Worm (Caenorhabditis elegans) whole organism, young adult: ENCODE measurements around the gene C29F9.6.

ENCODE experiments used
- atf-7 ChIP-seq: sonication (generic microtip); optimal IDR thresholded peaks from 2 replicates; lab custom pipeline; 2017; ENCODE audit warnings: mild to moderate bottlenecking, missing genetic modification characterization, missing compliant biosample characterization
- attf-5 ChIP-seq: fragments of 200-800 bp; sonication (Bioruptor generic); optimal IDR thresholded peaks from 2 replicates; lab custom pipeline; 2018; ENCODE audit warnings: mild to moderate bottlenecking, missing genetic modification characterization, missing compliant biosample characterization
- egl-18 ChIP-seq: fragments of 200-800 bp; sonication (Bioruptor generic); IDR thresholded peaks from 2 replicates; pipeline ENCODE4 v1.3.6; 2022; ENCODE audit warnings: missing genetic modification reagents, missing genetic modification characterization, missing compliant biosample characterization
- egl-44 ChIP-seq: fragments of 200-800 bp; sonication (Bioruptor generic); IDR thresholded peaks from 2 replicates; pipeline ENCODE4 v1.3.6; 2022; ENCODE audit warnings: missing genetic modification reagents, missing genetic modification characterization, missing compliant biosample characterization
- ets-4 ChIP-seq: fragments of 200-800 bp; sonication (Bioruptor generic); optimal IDR thresholded peaks from 2 replicates; lab custom pipeline; 2018; ENCODE audit warnings: mild to moderate bottlenecking, missing genetic modification characterization, missing compliant biosample characterization
- pha-4 ChIP-seq: fragments of 150-350 bp; sonication (generic microtip); optimal IDR thresholded peaks from 2 replicates; lab custom pipeline; 2014; ENCODE audit warnings: missing biosample characterization, missing genetic modification reagents, missing genetic modification characterization
- somi-1 ChIP-seq: fragments of 200-800 bp; sonication (Bioruptor generic); optimal IDR thresholded peaks from 2 replicates; lab custom pipeline; 2018; ENCODE audit warnings: mild to moderate bottlenecking, missing genetic modification characterization, missing compliant biosample characterization

ce11 chrIII:156645-157044 lies 41.9 kb downstream of the C29F9.6 start, which contains the start of the genes zig-13 and ver-1:
- TF ChIP-seq egl-18 (GFP tag; lab: Robert Waterston, UW) (no peak), somi-1 (no peak), ets-4 (no peak), egl-44 (GFP tag; lab: Robert Waterston, UW) (no peak), pha-4 (tag; lab: Kevin White, UChicago) (no peak), attf-5 (GFP tag; lab: Kevin White, UChicago) (no peak), atf-7 (no peak)
